Worm (Caenorhabditis elegans): ENCODE results near the gene trap-2.

trap-2 gene

ce11 chrX:768061-768646 is at the start of gene trap-2, which contains the start of gene ile-2:
TSS of gene trap-2 (minus strand) at chrX:768069.
TSS of gene ile-2 (plus strand) at chrX:768596.
- no peak for TF ChIP-seq blmp-1 (tag; optimal IDR thresholded peaks at IDR 0.05)
- peak; percentile 72 for TF ChIP-seq sptf-1 (tag; optimal IDR thresholded peaks at IDR 0.05)
- peak; percentile 70 for TF ChIP-seq mls-2 (tag; optimal IDR thresholded peaks at IDR 0.05)
- TF ChIP-seq ham-2 (GFP tag; optimal IDR thresholded peaks at IDR 0.05), result peak; percentile 71
- TF ChIP-seq lin-13 (tag; optimal IDR thresholded peaks at IDR 0.05), result peak; percentile 87
- peak; percentile 65 for TF ChIP-seq unc-62 (GFP tag; optimal IDR thresholded peaks at IDR 0.05)
- TF ChIP-seq snpc-4 (tag; optimal IDR thresholded peaks at IDR 0.05), result no peak
- TF ChIP-seq ztf-11 (tag; optimal IDR thresholded peaks at IDR 0.05), result peak; percentile 34
- TF ChIP-seq flh-1 (GFP tag; optimal IDR thresholded peaks at IDR 0.05), result no peak
- peak; percentile 58 for TF ChIP-seq nhr-237 (tag; optimal IDR thresholded peaks at IDR 0.05)
- no peak for TF ChIP-seq elt-3 (tag; optimal IDR thresholded peaks at IDR 0.05)
- TF ChIP-seq ceh-83 (GFP tag; optimal IDR thresholded peaks at IDR 0.05), result no peak
- TF ChIP-seq mab-5 (tag; optimal IDR thresholded peaks at IDR 0.05), result no peak
- TF ChIP-seq ceh-39 (tag; optimal IDR thresholded peaks at IDR 0.05), result peak; percentile 63
- TF ChIP-seq unc-39 (tag; optimal IDR thresholded peaks at IDR 0.05), result no peak
- TF ChIP-seq nhr-12 (tag; optimal IDR thresholded peaks at IDR 0.05), result peak; percentile 51
- peak; percentile 15 for TF ChIP-seq nhr-2 (tag; optimal IDR thresholded peaks at IDR 0.05)
- TF ChIP-seq lin-32 (GFP tag; optimal IDR thresholded peaks at IDR 0.05), result peak; percentile 38
- TF ChIP-seq ces-1 (GFP tag; optimal IDR thresholded peaks at IDR 0.05), result peak; percentile 57
- no peak for TF ChIP-seq bed-3 (GFP tag; optimal IDR thresholded peaks at IDR 0.05)
- peak; percentile 96 for TF ChIP-seq lsy-2 (tag; optimal IDR thresholded peaks at IDR 0.05)
- peak; percentile 96 for TF ChIP-seq pha-4 (tag; optimal IDR thresholded peaks at IDR 0.05)
- TF ChIP-seq drap-1 (GFP tag; optimal IDR thresholded peaks at IDR 0.05), result peak; percentile 75
- TF ChIP-seq unc-120 (tag; optimal IDR thresholded peaks at IDR 0.05; ENCODE audit: poor library complexity, severe bottlenecking), result peak; percentile 80
- no peak for TF ChIP-seq sem-2 (GFP tag; optimal IDR thresholded peaks at IDR 0.05)
- TF ChIP-seq elt-1 (tag; optimal IDR thresholded peaks at IDR 0.05; ENCODE audit: borderline replicate concordance, insufficient read depth), result peak; percentile 52
- TF ChIP-seq mep-1 (tag; optimal IDR thresholded peaks at IDR 0.05), result peak; percentile 88
- TF ChIP-seq nhr-76 (tag; optimal IDR thresholded peaks at IDR 0.05), result no peak
- no peak for TF ChIP-seq nhr-28 (tag; optimal IDR thresholded peaks at IDR 0.05)
- TF ChIP-seq zip-8 (tag; optimal IDR thresholded peaks at IDR 0.05), result no peak
- TF ChIP-seq ceh-43 (GFP tag; optimal IDR thresholded peaks at IDR 0.05), result no peak
- TF ChIP-seq tbx-8 (GFP tag; optimal IDR thresholded peaks at IDR 0.05), result no peak
- peak; percentile 52 for TF ChIP-seq cnd-1 (tag; optimal IDR thresholded peaks at IDR 0.05)
- peak; percentile 31 for TF ChIP-seq M03D4.4 (tag; optimal IDR thresholded peaks at IDR 0.05)
- TF ChIP-seq hlh-1 (tag; optimal IDR thresholded peaks at IDR 0.05), result peak; percentile 69

ce11 chrX:815929-816328 is 48.1 kb upstream of the trap-2 start, which contains the start of gene ifd-2:
TSS of gene ifd-2 (minus strand) at chrX:815929.
- TF ChIP-seq bed-3 (GFP tag; optimal IDR thresholded peaks at IDR 0.05) (no peak), hlh-1 (tag; optimal IDR thresholded peaks at IDR 0.05) (no peak), lsy-2 (tag; optimal IDR thresholded peaks at IDR 0.05) (no peak), nhr-2 (tag; optimal IDR thresholded peaks at IDR 0.05) (no peak), zip-8 (tag; optimal IDR thresholded peaks at IDR 0.05) (no peak), unc-62 (GFP tag; optimal IDR thresholded peaks at IDR 0.05) (no peak), nhr-237 (tag; optimal IDR thresholded peaks at IDR 0.05) (no peak), mls-2 (tag; optimal IDR thresholded peaks at IDR 0.05) (no peak), unc-120 (tag; optimal IDR thresholded peaks at IDR 0.05; ENCODE audit: poor library complexity, severe bottlenecking) (no peak), lin-13 (tag; optimal IDR thresholded peaks at IDR 0.05) (no peak), elt-3 (tag; optimal IDR thresholded peaks at IDR 0.05) (no peak), elt-1 (tag; optimal IDR thresholded peaks at IDR 0.05; ENCODE audit: borderline replicate concordance, insufficient read depth) (no peak), cnd-1 (tag; optimal IDR thresholded peaks at IDR 0.05) (no peak), ceh-39 (tag; optimal IDR thresholded peaks at IDR 0.05) (no peak), drap-1 (GFP tag; optimal IDR thresholded peaks at IDR 0.05) (no peak), blmp-1 (tag; optimal IDR thresholded peaks at IDR 0.05) (no peak), ceh-43 (GFP tag; optimal IDR thresholded peaks at IDR 0.05) (no peak), unc-39 (tag; optimal IDR thresholded peaks at IDR 0.05) (no peak), ces-1 (GFP tag; optimal IDR thresholded peaks at IDR 0.05) (no peak), flh-1 (GFP tag; optimal IDR thresholded peaks at IDR 0.05) (no peak)

- no peak for TF ChIP-seq ces-1 (GFP tag; optimal IDR thresholded peaks at IDR 0.05)
- TF ChIP-seq nhr-28 (tag; optimal IDR thresholded peaks at IDR 0.05), result no peak
- TF ChIP-seq drap-1 (GFP tag; optimal IDR thresholded peaks at IDR 0.05), result no peak
- TF ChIP-seq bed-3 (GFP tag; optimal IDR thresholded peaks at IDR 0.05), result no peak
- no peak for TF ChIP-seq ceh-43 (GFP tag; optimal IDR thresholded peaks at IDR 0.05)
- no peak for TF ChIP-seq ham-2 (GFP tag; optimal IDR thresholded peaks at IDR 0.05)
- no peak for TF ChIP-seq ztf-11 (tag; optimal IDR thresholded peaks at IDR 0.05)
- no peak for TF ChIP-seq sptf-1 (tag; optimal IDR thresholded peaks at IDR 0.05)
- no peak for TF ChIP-seq lin-13 (tag; optimal IDR thresholded peaks at IDR 0.05)
- TF ChIP-seq snpc-4 (tag; optimal IDR thresholded peaks at IDR 0.05), result no peak
- no peak for TF ChIP-seq ceh-39 (tag; optimal IDR thresholded peaks at IDR 0.05)
- no peak for TF ChIP-seq hlh-1 (tag; optimal IDR thresholded peaks at IDR 0.05)
- no peak for TF ChIP-seq blmp-1 (tag; optimal IDR thresholded peaks at IDR 0.05)
- TF ChIP-seq lin-32 (GFP tag; optimal IDR thresholded peaks at IDR 0.05), result no peak
- no peak for TF ChIP-seq sem-2 (GFP tag; optimal IDR thresholded peaks at IDR 0.05)
Observed at ce11 chrX:813063-813462, 45.2 kb upstream of the trap-2 start, which contains the start of gene F25E2.3. TSS of gene F25E2.3 (minus strand) at chrX:813163.
